Fruit fly (Drosophila melanogaster): Measurements from ENCODE around the gene Asciz.

Asciz gene

DNA sequence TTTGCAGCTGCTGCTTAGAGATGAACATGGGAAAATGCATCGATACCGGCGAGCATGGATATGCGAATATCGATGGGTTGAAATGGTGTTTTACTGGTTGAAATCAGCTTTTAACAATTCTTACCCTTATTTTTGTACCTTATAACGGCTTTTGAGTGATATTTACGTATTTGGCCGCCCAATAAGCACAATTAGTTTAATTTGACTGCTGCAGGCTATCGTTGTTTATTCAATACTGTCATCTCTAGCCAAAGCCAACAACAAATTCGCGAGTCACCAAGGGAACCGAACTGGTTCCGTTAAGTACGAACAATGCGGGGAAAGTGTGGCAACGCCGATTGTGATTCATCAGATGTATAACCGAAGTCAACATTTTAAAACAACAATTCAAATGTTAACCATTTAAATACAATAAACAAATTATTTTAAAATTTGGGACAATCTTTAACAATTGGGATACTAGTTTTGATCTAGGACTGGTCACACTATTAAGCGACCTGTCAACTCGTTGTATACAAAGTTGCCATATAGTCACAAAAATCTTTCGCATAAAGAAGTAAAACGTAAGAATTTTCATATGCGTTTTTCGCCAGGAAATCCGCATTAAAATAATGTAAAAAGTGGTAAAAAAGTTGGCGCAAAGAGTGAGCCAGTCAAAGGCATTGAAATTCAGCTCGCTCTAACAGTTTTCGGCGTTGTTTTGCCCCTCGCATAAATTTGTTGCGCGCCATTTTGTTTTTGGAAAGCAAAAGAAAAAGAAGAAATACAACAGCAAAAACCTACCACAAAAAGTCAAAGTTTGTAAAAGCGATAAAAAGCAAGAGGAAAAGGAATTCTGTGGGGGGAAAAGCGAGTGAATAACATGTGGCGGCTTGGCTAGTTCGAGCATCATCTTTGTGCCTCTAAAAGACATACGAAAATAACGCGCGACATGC, 17.7 kb downstream of the Asciz start, which contains the start of the genes Usp5 and BtbVII (continued):
- TF ChIP-seq her (GFP tag; optimal IDR thresholded peaks at IDR 0.05) = peak; percentile 74
- TF ChIP-seq CG17186 (GFP tag; optimal IDR thresholded peaks at IDR 0.05) = no peak
- TF ChIP-seq CG7357 (GFP tag; IDR thresholded peaks at IDR 0.05) = 0 out of 3 replicates have a peak, but pooled peaks have one; percentile 12
- TF ChIP-seq CG10959 (GFP tag; IDR thresholded peaks at IDR 0.05) = no peak; the same call in 1 of the 2 replicates
- peak; percentile 78 for TF ChIP-seq CG12769 (tag; optimal IDR thresholded peaks at IDR 0.05)
- peak; percentile 94 for TF ChIP-seq inv (GFP tag; IDR thresholded peaks at IDR 0.05; ENCODE audit: partially characterized antibody)
- TF ChIP-seq eyg (GFP tag; optimal IDR thresholded peaks at IDR 0.05) = peak; percentile 22
- peak; percentile 16 for TF ChIP-seq exex (tag; optimal IDR thresholded peaks at IDR 0.05)
- no peak for TF ChIP-seq sr (GFP tag; IDR thresholded peaks at IDR 0.05)
- peak; percentile 46 for TF ChIP-seq ind (GFP tag; optimal IDR thresholded peaks at IDR 0.05)
- TF ChIP-seq pzg (GFP tag; optimal IDR thresholded peaks at IDR 0.05) = peak; percentile 91
- TF ChIP-seq Mes4 (GFP tag; optimal IDR thresholded peaks at IDR 0.05) = peak; percentile 9
- no peak for TF ChIP-seq CG2202 (tag; optimal IDR thresholded peaks at IDR 0.05)
- TF ChIP-seq Oaz (GFP tag; IDR thresholded peaks at IDR 0.05) = 0 out of 2 replicates have a peak, but pooled peaks have one; percentile 25
- TF ChIP-seq CkIIα-i1 (GFP tag; IDR thresholded peaks at IDR 0.05) = no peak
- TF ChIP-seq CG2678 (tag; optimal IDR thresholded peaks at IDR 0.05) = peak; percentile 39
- peak; percentile 64 for TF ChIP-seq PHDP (tag; optimal IDR thresholded peaks at IDR 0.05)
- TF ChIP-seq CG11504 (tag; optimal IDR thresholded peaks at IDR 0.05) = no peak
- peak; percentile 48 for TF ChIP-seq luna (GFP tag; optimal IDR thresholded peaks at IDR 0.05)
- TF ChIP-seq repo (GFP tag; optimal IDR thresholded peaks at IDR 0.05) = no peak
- TF ChIP-seq salm (tag; optimal IDR thresholded peaks at IDR 0.05) = no peak
- peak; percentile 39 for TF ChIP-seq CG15269 (tag; optimal IDR thresholded peaks at IDR 0.05)
- peak; percentile 73 for TF ChIP-seq CG14710 (tag; optimal IDR thresholded peaks at IDR 0.05)
- TF ChIP-seq row (GFP tag; IDR thresholded peaks at IDR 0.05) = peak; percentile 90
- TF ChIP-seq NFAT (GFP tag; IDR thresholded peaks at IDR 0.05) = peak; percentile 67
- no peak for TF ChIP-seq gsb (GFP tag; IDR thresholded peaks at IDR 0.05)
- no peak for TF ChIP-seq CG14667 (GFP tag; IDR thresholded peaks at IDR 0.05)
- 0 out of 3 replicates have a peak, but pooled peaks have one; percentile 39 for TF ChIP-seq croc (GFP tag; conservative IDR thresholded peaks at IDR 0.05)
- TF ChIP-seq CG4820 (GFP tag; optimal IDR thresholded peaks at IDR 0.05) = peak; percentile 37
- TF ChIP-seq CG6654 (GFP tag; optimal IDR thresholded peaks at IDR 0.05) = no peak
- TF ChIP-seq fd3F (GFP tag; optimal IDR thresholded peaks at IDR 0.05) = peak; percentile 36
- peak; percentile 34; the same call in 1 of the 2 replicates for TF ChIP-seq CG14014 (GFP tag; IDR thresholded peaks at IDR 0.05)
- TF ChIP-seq Adf1 (GFP tag; IDR thresholded peaks at IDR 0.05) = peak; percentile 48; the same call in 1 of the 2 replicates
- peak; percentile 80 for TF ChIP-seq CG6791 (GFP tag; IDR thresholded peaks at IDR 0.05; ENCODE audit: partially characterized antibody)
- peak; percentile 54 for TF ChIP-seq NfI (GFP tag; optimal IDR thresholded peaks at IDR 0.05)
- TF ChIP-seq CG6683 (GFP tag; optimal IDR thresholded peaks at IDR 0.05) = peak; percentile 41
- no peak for TF ChIP-seq usp (GFP tag; optimal IDR thresholded peaks at IDR 0.05)
- TF ChIP-seq CG14050 (GFP tag; IDR thresholded peaks at IDR 0.05) = no peak
- TF ChIP-seq yki (optimal IDR thresholded peaks at IDR 0.05) = no peak
- TF ChIP-seq pan (optimal IDR thresholded peaks at IDR 0.05) = no peak
- TF ChIP-seq pan (GFP tag; optimal IDR thresholded peaks at IDR 0.05 in 1 of 2, IDR thresholded peaks at IDR 0.05 in 1 of 2) = peak in 1 of 2 experiments; percentile 50
- peak; percentile 12; the same call in 1 of the 2 replicates for TF ChIP-seq ara (GFP tag; IDR thresholded peaks at IDR 0.05)
- peak; percentile 58 for TF ChIP-seq HmgD (GFP tag; optimal IDR thresholded peaks at IDR 0.05)
- TF ChIP-seq Fer1 (GFP tag; optimal IDR thresholded peaks at IDR 0.05) = peak; percentile 59
- TF ChIP-seq oc (tag; optimal IDR thresholded peaks at IDR 0.05) = no peak
- peak; percentile 86 for TF ChIP-seq tna (GFP tag; IDR thresholded peaks at IDR 0.05; ENCODE audit: partially characterized antibody)
- peak; percentile 86; the same call in 1 of the 3 replicates for TF ChIP-seq CG34422 (GFP tag; IDR thresholded peaks at IDR 0.05)
- TF ChIP-seq Dref (GFP tag; IDR thresholded peaks at IDR 0.05) = peak; percentile 37; the same call in 1 of the 2 replicates
- no peak for TF ChIP-seq CG8478 (optimal IDR thresholded peaks at IDR 0.05)
